Worm (Caenorhabditis elegans) whole organism, L4 larva: ENCODE results near the gene srw-40.

Experiments used
- D1046.2 ChIP-seq: fragments of 200-800 bp; sonication (Bioruptor generic); IDR thresholded peaks from 2 replicates; pipeline ENCODE4 v1.3.6; 2022; ENCODE audit warnings: missing genetic modification characterization, missing compliant biosample characterization
- Y48G9A.11 ChIP-seq: fragments of 200-800 bp; sonication (Bioruptor generic); IDR thresholded peaks from 2 replicates; pipeline ENCODE4 v1.3.6; 2022; ENCODE audit warnings: missing genetic modification reagents, missing genetic modification characterization, missing compliant biosample characterization
- ZK337.2 ChIP-seq: fragments of 200-800 bp; sonication (Bioruptor generic); IDR thresholded peaks from 2 replicates; pipeline ENCODE4 v1.3.6; 2022; ENCODE audit warnings: missing genetic modification reagents, missing genetic modification characterization, missing compliant biosample characterization
- ceh-20 ChIP-seq: fragments of 200-800 bp; sonication (Bioruptor generic); IDR thresholded peaks from 2 replicates; pipeline ENCODE4 v1.3.6; 2022; ENCODE audit warnings: missing genetic modification reagents, missing genetic modification characterization, missing compliant biosample characterization
- ceh-32 ChIP-seq: sonication (generic microtip); optimal IDR thresholded peaks from 2 replicates; lab custom pipeline; 2016; ENCODE audit warnings: mild to moderate bottlenecking, missing genetic modification characterization, missing compliant biosample characterization; ENCODE audit not compliant: poor library complexity
- ceh-44 ChIP-seq: fragments of 200-800 bp; sonication (Bioruptor generic); IDR thresholded peaks from 2 replicates; pipeline ENCODE4 v1.3.6; 2022; ENCODE audit warnings: missing genetic modification reagents, missing genetic modification characterization, missing compliant biosample characterization
- ces-1 ChIP-seq: fragments of 150-350 bp; sonication (generic microtip); optimal IDR thresholded peaks from 4 replicates; lab custom pipeline; 2014; ENCODE audit warnings: missing biosample characterization, missing genetic modification reagents, missing genetic modification characterization
- cey-2 ChIP-seq: sonication (generic microtip); optimal IDR thresholded peaks from 3 replicates; lab custom pipeline; 2017; ENCODE audit warnings: missing genetic modification characterization, mild to moderate bottlenecking, missing compliant biosample characterization, antibody characterized with exemption, borderline replicate concordance; ENCODE audit not compliant: insufficient read depth
- dmd-9 ChIP-seq: fragments of 200-800 bp; sonication (Bioruptor generic); IDR thresholded peaks from 2 replicates; pipeline ENCODE4 v1.3.6; 2022; ENCODE audit warnings: missing genetic modification reagents, missing genetic modification characterization, missing compliant biosample characterization
- lim-7 ChIP-seq: fragments of 200-800 bp; sonication (Bioruptor generic); IDR thresholded peaks from 2 replicates; pipeline ENCODE4 v1.3.6; 2022; ENCODE audit warnings: missing genetic modification characterization, missing compliant biosample characterization
- lin-1 ChIP-seq: fragments of 200-800 bp; sonication (Bioruptor generic); IDR thresholded peaks from 2 replicates; pipeline ENCODE4 v1.3.6; 2022; ENCODE audit warnings: missing genetic modification reagents, missing genetic modification characterization, missing compliant biosample characterization
- lin-13 ChIP-seq: fragments of 150-350 bp; optimal IDR thresholded peaks from 2 replicates; lab custom pipeline; 2014; ENCODE audit warnings: missing biosample characterization, missing genetic modification reagents, missing genetic modification characterization
- lin-29 ChIP-seq: fragments of 200-800 bp; sonication (Bioruptor generic); IDR thresholded peaks from 2 replicates; pipeline ENCODE4 v1.3.6; 2022; ENCODE audit warnings: missing genetic modification reagents, missing genetic modification characterization, missing compliant biosample characterization
- lin-38 ChIP-seq: fragments of 200-800 bp; sonication (Bioruptor generic); IDR thresholded peaks from 2 replicates; pipeline ENCODE4 v1.3.6; 2022; ENCODE audit warnings: missing genetic modification reagents, missing genetic modification characterization, missing compliant biosample characterization
- lin-39 ChIP-seq: fragments of 150-350 bp; optimal IDR thresholded peaks from 2 replicates; lab custom pipeline; 2014; ENCODE audit warnings: missing biosample characterization, missing genetic modification reagents, missing genetic modification characterization
- madf-9 ChIP-seq: fragments of 200-800 bp; sonication (Bioruptor generic); conservative IDR thresholded peaks from 2 replicates; pipeline ENCODE4 v1.3.6; 2022; ENCODE audit warnings: missing genetic modification reagents, missing genetic modification characterization, missing compliant biosample characterization
- nhr-11 ChIP-seq: fragments of 150-350 bp; optimal IDR thresholded peaks from 2 replicates; lab custom pipeline; 2014; ENCODE audit warnings: missing biosample characterization, missing genetic modification characterization
- nhr-111 ChIP-seq: fragments of 200-800 bp; sonication (Bioruptor generic); optimal IDR thresholded peaks from 2 replicates; lab custom pipeline; 2018; ENCODE audit warnings: mild to moderate bottlenecking, missing genetic modification characterization, missing compliant biosample characterization
- nhr-237 ChIP-seq: sonication (generic microtip); optimal IDR thresholded peaks from 2 replicates; lab custom pipeline; 2017; ENCODE audit warnings: missing biosample characterization, missing genetic modification characterization
- nhr-25 ChIP-seq: sonication (generic microtip); optimal IDR thresholded peaks from 2 replicates; lab custom pipeline; 2017; ENCODE audit warnings: missing genetic modification characterization, mild to moderate bottlenecking, missing compliant biosample characterization, antibody characterized with exemption, moderate library complexity, borderline replicate concordance; ENCODE audit not compliant: insufficient read depth
- pha-4 ChIP-seq, 2 experiments: fragments of 150-350 bp in 1 of 2; fragments of 200-800 bp in 1 of 2; sonication (Bioruptor generic) in 1 of 2; IDR thresholded peaks in 1 of 2; optimal IDR thresholded peaks in 1 of 2; 2 replicates each; pipeline versions ENCODE4 v1.3.6 to Lab custom; 2014 to 2022; ENCODE audit warnings: missing genetic modification characterization in 2 of 2, missing genetic modification reagents in 2 of 2, missing biosample characterization in 1 of 2, missing compliant biosample characterization in 1 of 2
- pqm-1 ChIP-seq: sonication (generic microtip); optimal IDR thresholded peaks from 2 replicates; lab custom pipeline; 2017; ENCODE audit warnings: missing biosample characterization, missing genetic modification characterization
- saeg-2 ChIP-seq: fragments of 200-800 bp; sonication (Bioruptor generic); IDR thresholded peaks from 2 replicates; pipeline ENCODE4 v1.3.6; 2022; ENCODE audit warnings: missing genetic modification reagents, missing genetic modification characterization, missing compliant biosample characterization
- snpc-1.2 ChIP-seq: fragments of 200-800 bp; sonication (Bioruptor generic); IDR thresholded peaks from 2 replicates; pipeline ENCODE4 v1.3.6; 2022; ENCODE audit warnings: missing genetic modification reagents, missing genetic modification characterization, missing compliant biosample characterization
- spr-3 ChIP-seq: fragments of 200-800 bp; sonication (Bioruptor generic); optimal IDR thresholded peaks from 2 replicates; lab custom pipeline; 2018; ENCODE audit warnings: mild to moderate bottlenecking, missing genetic modification characterization, missing compliant biosample characterization
- tag-97 ChIP-seq: fragments of 200-800 bp; sonication (Bioruptor generic); IDR thresholded peaks from 2 replicates; pipeline ENCODE4 v1.3.6; 2022; ENCODE audit warnings: missing genetic modification characterization, missing compliant biosample characterization
- unc-130 ChIP-seq: sonication (generic microtip); optimal IDR thresholded peaks from 2 replicates; lab custom pipeline; 2016; ENCODE audit warnings: missing genetic modification reagents, missing genetic modification characterization, missing compliant biosample characterization
- unc-39 ChIP-seq: sonication (generic microtip); optimal IDR thresholded peaks from 2 replicates; lab custom pipeline; 2017; ENCODE audit warnings: missing biosample characterization, missing genetic modification characterization
- unc-62 ChIP-seq, 3 experiments: fragments of 150-350 bp in 1 of 3; sonication (generic microtip); optimal IDR thresholded peaks in 2 of 3; peaks in 1 of 3; 1 replicate in 1 of 3; 2 replicates in 2 of 3; lab custom pipeline; 2014 to 2017; ENCODE audit warnings: missing biosample characterization in 3 of 3, missing genetic modification characterization in 3 of 3, missing genetic modification reagents in 3 of 3, missing genotype in 1 of 3

The srw-40 gene

ce11 chrII:4284305-4285193 lies 31.4 kb downstream of the srw-40 start:
- TF ChIP-seq pqm-1 (tag; lab: Kevin White, UChicago) = no peak
- no peak for TF ChIP-seq lin-29
- no peak for TF ChIP-seq Y48G9A.11 (GFP tag; lab: Robert Waterston, UW)
- no peak for TF ChIP-seq madf-9 (GFP tag; lab: Robert Waterston, UW)
- TF ChIP-seq lim-7 (GFP tag; lab: Robert Waterston, UW) = no peak
- TF ChIP-seq lin-13 (GFP tag; lab: Kevin White, UChicago) = no peak
- no peak for TF ChIP-seq saeg-2
- TF ChIP-seq nhr-11 (tag; lab: Kevin White, UChicago) = no peak
- no peak for TF ChIP-seq ceh-20 (GFP tag; lab: Robert Waterston, UW)
- TF ChIP-seq nhr-25 (tag; lab: Kevin White, UChicago) = no peak
- no peak for TF ChIP-seq pha-4 (GFP tag; IDR thresholded peaks at IDR 0.05; lab: Robert Waterston, UW)
- no peak for TF ChIP-seq pha-4 (tag; optimal IDR thresholded peaks at IDR 0.05; lab: Kevin White, UChicago)
- no peak for TF ChIP-seq ZK337.2 (GFP tag; lab: Robert Waterston, UW)
- TF ChIP-seq lin-39 (tag; lab: Kevin White, UChicago) = no peak
- TF ChIP-seq nhr-111 (GFP tag; lab: Kevin White, UChicago) = no peak

ce11 chrII:4281743-4282142 lies 34.2 kb downstream of the srw-40 start, which contains the start of gene C01F1.5:
TSS of gene C01F1.5 (minus strand) at chrII:4281845.
- TF ChIP-seq cey-2 (no peak), pqm-1 (tag; lab: Kevin White, UChicago) (no peak), snpc-1.2 (GFP tag; lab: Robert Waterston, UW) (no peak), ceh-32 (tag; lab: Kevin White, UChicago) (no peak), lin-38 (GFP tag; lab: Robert Waterston, UW) (0 out of 2 replicates have a peak, but pooled peaks have one; percentile 18), tag-97 (GFP tag; lab: Robert Waterston, UW) (no peak), spr-3 (GFP tag; lab: Kevin White, UChicago) (no peak), lin-1 (GFP tag; lab: Robert Waterston, UW) (no peak), unc-62 (GFP tag; optimal IDR thresholded peaks at IDR 0.05 in 1 of 2; lab: Kevin White, UChicago) (peak in 1 of 2 experiments; percentile 89), unc-62 (tag; optimal IDR thresholded peaks at IDR 0.05; lab: Kevin White, UChicago) (no peak), nhr-237 (tag; lab: Kevin White, UChicago) (no peak), ceh-44 (no peak)

DNA sequence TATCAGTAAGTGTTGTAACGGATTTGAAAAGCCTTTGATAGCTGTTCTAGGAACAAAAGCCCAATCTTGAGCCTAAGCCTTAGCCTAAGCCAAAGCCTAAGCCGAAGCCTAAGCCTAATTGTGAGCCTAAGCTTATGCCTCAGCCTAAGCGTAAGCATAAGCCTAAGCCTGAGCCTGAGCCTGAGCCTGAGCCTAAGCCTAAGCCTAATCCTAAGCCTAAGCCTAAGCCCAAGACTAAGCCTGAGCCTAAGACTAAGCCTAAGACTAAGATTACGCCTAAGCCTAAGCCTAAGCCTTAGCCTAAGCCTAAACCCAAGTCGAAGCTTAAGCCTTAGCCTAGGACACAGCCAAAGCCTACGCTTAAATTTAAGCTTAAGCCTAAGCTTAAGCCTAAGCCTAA lies 38.3 kb downstream of the srw-40 start:
- TF ChIP-seq unc-39 (tag; lab: Kevin White, UChicago) (no peak), dmd-9 (GFP tag; lab: Robert Waterston, UW) (no peak), lim-7 (GFP tag; lab: Robert Waterston, UW) (0 out of 2 replicates have a peak, but pooled peaks have one; percentile 29), D1046.2 (GFP tag; lab: Robert Waterston, UW) (0 out of 2 replicates have a peak, but pooled peaks have one; percentile 37)

DNA sequence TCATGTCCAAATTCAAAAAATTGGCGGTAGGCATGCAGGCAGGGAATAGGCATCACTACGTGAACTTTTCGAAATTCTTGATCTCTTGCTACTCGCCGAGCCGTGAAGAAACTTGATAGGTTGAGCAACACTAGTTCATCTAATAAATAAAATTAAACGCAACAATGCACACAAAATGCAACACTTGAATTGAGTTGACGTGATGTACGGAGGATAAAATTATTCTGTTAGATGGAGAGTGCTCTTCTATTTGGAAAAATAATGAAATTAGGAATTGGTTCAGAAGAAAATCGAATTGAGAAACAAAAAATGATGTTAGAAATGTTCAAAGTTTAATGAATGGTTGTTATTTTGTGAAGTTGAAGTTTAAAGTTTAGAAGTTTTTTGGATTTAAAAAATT lies 39.0 kb downstream of the srw-40 start:
- TF ChIP-seq tag-97 (GFP tag; lab: Robert Waterston, UW) (no peak), ces-1 (GFP tag; lab: Kevin White, UChicago) (peak; percentile 70), unc-130 (GFP tag; lab: Kevin White, UChicago) (no peak)
- TF ChIP-seq, all 104 proteins: peak for 1
